Worm (Caenorhabditis elegans): ENCODE data around the gene F46C3.6.

Gene F46C3.6

ce11 chrX:11419988-11420387 is at the start of gene F46C3.6:
Gene F46C3.6, minus strand, starts transcription at chrX:11420074.
- TF ChIP-seq tbx-7 (tag; optimal IDR thresholded peaks at IDR 0.05), result no peak
- peak; percentile 16 for TF ChIP-seq ref-2 (tag; optimal IDR thresholded peaks at IDR 0.05)

ce11 chrX:11469600-11469999 is 49.7 kb upstream of the F46C3.6 start:
- TF ChIP-seq nhr-232 (tag; optimal IDR thresholded peaks at IDR 0.05) (no peak), dve-1 (tag; optimal IDR thresholded peaks at IDR 0.05) (no peak)

- no peak for TF ChIP-seq C38D4.7 (GFP tag; optimal IDR thresholded peaks at IDR 0.05)
- TF ChIP-seq ceh-22 (tag; optimal IDR thresholded peaks at IDR 0.05), result no peak
- TF ChIP-seq pat-9 (tag; optimal IDR thresholded peaks at IDR 0.05), result no peak
- TF ChIP-seq ceh-24 (tag; optimal IDR thresholded peaks at IDR 0.05), result no peak
- TF ChIP-seq pag-3 (tag; optimal IDR thresholded peaks at IDR 0.05; ENCODE audit: borderline replicate concordance), result no peak
Observed at ce11 chrX:11468814-11469213, 48.9 kb upstream of the F46C3.6 start.

- TF ChIP-seq dve-1 (tag; optimal IDR thresholded peaks at IDR 0.05) (no peak), tbx-7 (tag; optimal IDR thresholded peaks at IDR 0.05) (no peak), unc-3 (GFP tag; conservative IDR thresholded peaks at IDR 0.05) (no peak), unc-3 (tag; optimal IDR thresholded peaks at IDR 0.05) (no peak), elt-2 (tag; optimal IDR thresholded peaks at IDR 0.05) (no peak), odd-2 (tag; optimal IDR thresholded peaks at IDR 0.05) (no peak), madf-2 (tag; optimal IDR thresholded peaks at IDR 0.05) (no peak), fax-1 (tag; optimal IDR thresholded peaks at IDR 0.05) (peak; percentile 24), ceh-19 (GFP tag; optimal IDR thresholded peaks at IDR 0.05) (peak; percentile 58), ceh-6 (GFP tag; optimal IDR thresholded peaks at IDR 0.05) (no peak), ama-1 (optimal IDR thresholded peaks at IDR 0.05) (no peak), ceh-24 (tag; optimal IDR thresholded peaks at IDR 0.05) (no peak), K02D7.2 (tag; optimal IDR thresholded peaks at IDR 0.05) (no peak), ceh-30 (tag; optimal IDR thresholded peaks at IDR 0.05) (no peak), fkh-6 (tag; optimal IDR thresholded peaks at IDR 0.05) (no peak), ahr-1 (tag; optimal IDR thresholded peaks at IDR 0.05) (no peak), syd-9 (tag; optimal IDR thresholded peaks at IDR 0.05) (peak; percentile 43), ztf-16 (tag; optimal IDR thresholded peaks at IDR 0.05) (no peak), ttx-3 (tag; optimal IDR thresholded peaks at IDR 0.05) (no peak), pros-1 (tag; optimal IDR thresholded peaks at IDR 0.05) (peak; percentile 79), gmeb-2 (tag; optimal IDR thresholded peaks at IDR 0.05) (no peak), lim-6 (tag; optimal IDR thresholded peaks at IDR 0.05) (no peak), sdc-2 (tag; optimal IDR thresholded peaks at IDR 0.05) (peak; percentile 70), pha-2 (tag; optimal IDR thresholded peaks at IDR 0.05) (no peak), fkh-10 (GFP tag; optimal IDR thresholded peaks at IDR 0.05) (peak; percentile 12), K09A11.1 (tag; optimal IDR thresholded peaks at IDR 0.05; ENCODE audit: insufficient read depth) (no peak), hlh-13 (GFP tag; optimal IDR thresholded peaks at IDR 0.05) (peak; percentile 14), npax-4 (tag; optimal IDR thresholded peaks at IDR 0.05) (no peak), che-1 (tag; optimal IDR thresholded peaks at IDR 0.05) (no peak), unc-42 (tag; optimal IDR thresholded peaks at IDR 0.05) (peak; percentile 85), ceh-14 (tag; optimal IDR thresholded peaks at IDR 0.05) (peak; percentile 85), C38D4.7 (GFP tag; optimal IDR thresholded peaks at IDR 0.05) (peak; percentile 42), hlh-30 (tag; optimal IDR thresholded peaks at IDR 0.05; ENCODE audit: insufficient read depth) (peak; percentile 46), mec-3 (tag; optimal IDR thresholded peaks at IDR 0.05; ENCODE audit: borderline replicate concordance) (peak; percentile 29), pha-4 (tag; optimal IDR thresholded peaks at IDR 0.05) (no peak), pag-3 (tag; optimal IDR thresholded peaks at IDR 0.05; ENCODE audit: borderline replicate concordance) (no peak), pat-9 (tag; optimal IDR thresholded peaks at IDR 0.05) (peak; percentile 2), nfya-1 (tag; optimal IDR thresholded peaks at IDR 0.05) (peak; percentile 69), unc-86 (tag; optimal IDR thresholded peaks at IDR 0.05) (no peak), nhr-11 (tag; optimal IDR thresholded peaks at IDR 0.05) (no peak), ceh-31 (tag; optimal IDR thresholded peaks at IDR 0.05) (peak; percentile 82), ets-4 (tag; optimal IDR thresholded peaks at IDR 0.05) (no peak), hlh-6 (tag; optimal IDR thresholded peaks at IDR 0.05) (no peak), unc-55 (GFP tag; optimal IDR thresholded peaks at IDR 0.05) (peak; percentile 31)
Observed at ce11 chrX:11467320-11467732, 47.5 kb upstream of the F46C3.6 start.

All from whole organism, late embryonic.